Fruit fly (Drosophila melanogaster): ENCODE results near the gene mRpL2.

The mRpL2 gene

DNA sequence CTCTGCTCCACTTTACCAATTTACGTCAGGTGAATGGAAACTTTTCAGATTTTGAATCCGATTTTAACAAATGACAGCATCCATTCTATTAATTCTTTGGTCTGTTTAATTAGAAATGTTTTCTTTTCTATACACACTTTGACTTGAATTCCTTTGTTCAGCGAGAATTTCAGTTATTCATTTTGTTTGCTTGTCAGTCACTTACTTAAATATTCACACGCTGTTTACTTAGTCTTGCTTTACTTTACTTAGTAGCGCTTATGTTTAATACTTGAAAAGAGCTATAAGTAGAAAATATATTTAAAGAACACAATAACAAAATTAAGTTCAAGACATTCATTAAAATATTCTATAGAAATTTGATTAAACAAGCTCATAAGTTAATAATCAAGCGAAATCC, 13.2 kb upstream of the mRpL2 start, which contains the start of gene CG32073 (continued):
- TF ChIP-seq CG12769 (tag; optimal IDR thresholded peaks at IDR 0.05) (no peak), CG30431 (GFP tag; optimal IDR thresholded peaks at IDR 0.05) (no peak), gfzf (GFP tag; optimal IDR thresholded peaks at IDR 0.05) (no peak), CG10654 (GFP tag; optimal IDR thresholded peaks at IDR 0.05) (no peak), Atf-2 (GFP tag; optimal IDR thresholded peaks at IDR 0.05) (no peak), CG12391 (tag; optimal IDR thresholded peaks at IDR 0.05) (no peak), HLH4C (GFP tag; IDR thresholded peaks at IDR 0.05; ENCODE audit: partially characterized antibody) (no peak), dpn (GFP tag; optimal IDR thresholded peaks at IDR 0.05) (no peak), CG9437 (GFP tag; optimal IDR thresholded peaks at IDR 0.05) (no peak), ash1 (GFP tag; optimal IDR thresholded peaks at IDR 0.05) (no peak), CG8359 (GFP tag; optimal IDR thresholded peaks at IDR 0.05; ENCODE audit: borderline replicate concordance) (no peak), Taf1 (GFP tag; IDR thresholded peaks at IDR 0.05) (no peak), crp (GFP tag; optimal IDR thresholded peaks at IDR 0.05) (no peak), corto (GFP tag; optimal IDR thresholded peaks at IDR 0.05) (no peak), NK7.1 (GFP tag; optimal IDR thresholded peaks at IDR 0.05) (no peak), tin (GFP tag; optimal IDR thresholded peaks at IDR 0.05) (no peak), CG31365 (tag; optimal IDR thresholded peaks at IDR 0.05) (no peak), lbe (GFP tag; optimal IDR thresholded peaks at IDR 0.05) (no peak), Bgb (GFP tag; IDR thresholded peaks at IDR 0.05; ENCODE audit: partially characterized antibody) (no peak), CG6854 (GFP tag; optimal IDR thresholded peaks at IDR 0.05) (no peak), schlank (tag; optimal IDR thresholded peaks at IDR 0.05) (peak; percentile 33), CG10366 (GFP tag; IDR thresholded peaks at IDR 0.05) (no peak), Adf1 (GFP tag; IDR thresholded peaks at IDR 0.05) (no peak), Mes4 (GFP tag; optimal IDR thresholded peaks at IDR 0.05) (no peak), CG6175 (GFP tag; IDR thresholded peaks at IDR 0.05) (no peak), CG16813 (GFP tag; IDR thresholded peaks at IDR 0.05; ENCODE audit: partially characterized antibody) (no peak), Trl (optimal IDR thresholded peaks at IDR 0.05) (no peak), Trl (GFP tag; optimal IDR thresholded peaks at IDR 0.05) (peak; percentile 36), kah (GFP tag; optimal IDR thresholded peaks at IDR 0.05) (no peak), CG14860 (GFP tag; IDR thresholded peaks at IDR 0.05; ENCODE audit: partially characterized antibody) (no peak), Oli (tag; optimal IDR thresholded peaks at IDR 0.05) (no peak), CG13775 (GFP tag; optimal IDR thresholded peaks at IDR 0.05) (no peak), tll (GFP tag; optimal IDR thresholded peaks at IDR 0.05) (no peak), CG7271 (tag; optimal IDR thresholded peaks at IDR 0.05) (no peak), danr (GFP tag; IDR thresholded peaks at IDR 0.05) (no peak), CG2889 (GFP tag; IDR thresholded peaks at IDR 0.05) (no peak), CG18476 (GFP tag; optimal IDR thresholded peaks at IDR 0.05) (no peak), CoRest (tag; optimal IDR thresholded peaks at IDR 0.05) (no peak), CG13894 (tag; optimal IDR thresholded peaks at IDR 0.05) (no peak), psq (GFP tag; optimal IDR thresholded peaks at IDR 0.05) (no peak), CG2678 (tag; optimal IDR thresholded peaks at IDR 0.05) (no peak), CG4707 (GFP tag; optimal IDR thresholded peaks at IDR 0.05) (no peak), ap (GFP tag; IDR thresholded peaks at IDR 0.05) (no peak), ems (GFP tag; optimal IDR thresholded peaks at IDR 0.05) (no peak), nom (GFP tag; optimal IDR thresholded peaks at IDR 0.05) (no peak), CG8944 (GFP tag; optimal IDR thresholded peaks at IDR 0.05) (no peak), HLH54F (GFP tag; optimal IDR thresholded peaks at IDR 0.05) (no peak), CG4404 (GFP tag; IDR thresholded peaks at IDR 0.05) (no peak), gt (GFP tag; IDR thresholded peaks at IDR 0.05) (no peak), CG9797 (GFP tag; optimal IDR thresholded peaks at IDR 0.05) (no peak), B-H2 (GFP tag; optimal IDR thresholded peaks at IDR 0.05) (no peak)

Measured in whole organism, embryonic.